Fruit fly (Drosophila melanogaster) whole organism, pupa: ENCODE measurements around the gene CG15403.
A peak's percentile ranks its signal among the peaks of the same experiment; 100 is the strongest.

Experiments used
- CG14655 ChIP-seq: fragments of 200-800 bp; sonication (Bioruptor generic); optimal IDR thresholded peaks from 3 replicates; lab custom pipeline; 2017; ENCODE audit warnings: mild to moderate bottlenecking, missing biosample characterization, missing genetic modification reagents, missing genetic modification characterization
- CG15710 ChIP-seq: fragments of 200-800 bp; sonication (Bioruptor generic); optimal IDR thresholded peaks from 2 replicates; lab custom pipeline; 2018; ENCODE audit warnings: missing biosample characterization, mild to moderate bottlenecking, missing genetic modification characterization, moderate library complexity
- CG32121 ChIP-seq: fragments of 200-800 bp; sonication (Bioruptor generic); IDR thresholded peaks from 2 replicates; pipeline ENCODE4 v1.3.6; 2022; ENCODE audit warnings: missing biosample characterization, missing genetic modification characterization
- CG8301 ChIP-seq: fragments of 200-800 bp; sonication (Bioruptor generic); optimal IDR thresholded peaks from 2 replicates; lab custom pipeline; 2018; ENCODE audit warnings: missing biosample characterization, mild to moderate bottlenecking, missing genetic modification characterization
- D1 ChIP-seq: fragments of 200-800 bp; sonication (Bioruptor generic); optimal IDR thresholded peaks from 2 replicates; lab custom pipeline; 2018; ENCODE audit warnings: missing biosample characterization, mild to moderate bottlenecking, missing genetic modification characterization, moderate library complexity
- Ets98B ChIP-seq: fragments of 200-800 bp; sonication (Bioruptor generic); IDR thresholded peaks from 2 replicates; pipeline ENCODE4 v1.3.6; 2022; ENCODE audit warnings: missing biosample characterization, missing genetic modification characterization
- fd96Ca ChIP-seq: fragments of 200-800 bp; sonication (Bioruptor generic); IDR thresholded peaks from 3 replicates; pipeline ENCODE4 v1.3.6; 2022; ENCODE audit warnings: missing biosample characterization, missing genetic modification characterization
- gl ChIP-seq: fragments of 200-800 bp; sonication (Bioruptor generic); optimal IDR thresholded peaks from 2 replicates; lab custom pipeline; 2018; ENCODE audit warnings: missing biosample characterization, mild to moderate bottlenecking, missing genetic modification characterization

DNA sequence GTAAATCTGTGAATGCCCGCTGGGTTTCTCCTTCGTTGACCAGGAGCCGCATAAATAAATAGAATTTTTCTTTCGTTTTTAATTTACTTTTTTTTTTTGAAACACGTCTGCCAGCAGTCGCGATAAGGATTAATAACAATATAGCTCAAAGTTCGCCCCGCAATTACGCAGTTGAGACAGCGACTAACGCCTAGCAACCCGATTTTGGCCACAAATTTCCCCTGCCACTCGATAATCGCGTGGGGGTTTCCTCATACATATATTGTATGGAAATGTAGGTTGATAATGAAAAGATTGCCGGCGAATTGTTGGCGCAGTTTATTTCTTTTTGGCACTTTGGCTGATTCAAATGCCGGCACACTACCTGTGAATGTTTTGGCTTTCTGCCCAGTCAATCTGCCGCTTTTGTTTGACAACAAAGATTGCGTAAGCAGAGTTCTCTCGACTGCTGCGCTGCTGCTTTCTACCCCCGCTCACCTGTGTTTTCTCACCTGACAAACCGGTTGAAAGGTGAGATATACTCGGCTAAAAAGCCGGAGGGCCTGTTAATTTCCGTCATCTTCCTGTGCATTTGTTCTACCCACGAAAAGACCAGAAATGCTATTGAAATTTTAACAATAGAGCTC lies 36.7 kb downstream of the CG15403 start:
- TF ChIP-seq gl (no peak), D1 (tag; lab: Kevin White, UChicago) (no peak), CG32121 (GFP tag; lab: Robert Waterston, UW) (0 out of 2 replicates have a peak, but pooled peaks have one; percentile 18), Ets98B (no peak), CG15710 (no peak), CG8301 (tag; lab: Kevin White, UChicago) (no peak), CG14655 (no peak), fd96Ca (GFP tag; lab: Robert Waterston, UW) (no peak)
